Worm (Caenorhabditis elegans) whole organism, midembryonic: ENCODE results near the gene F14H3.4.

Source experiments
- T22C8.4 ChIP-seq: fragments of 200-800 bp; sonication (Bioruptor generic); IDR thresholded peaks from 2 replicates; pipeline ENCODE4 v1.3.6; 2022; ENCODE audit warnings: missing genetic modification characterization, missing compliant biosample characterization
- cog-1 ChIP-seq: sonication (generic microtip); optimal IDR thresholded peaks from 2 replicates; lab custom pipeline; 2016; ENCODE audit warnings: missing genetic modification characterization, missing compliant biosample characterization
- flt-1 ChIP-seq: fragments of 200-800 bp; sonication (Bioruptor generic); IDR thresholded peaks from 2 replicates; pipeline ENCODE4 v1.3.6; 2022; ENCODE audit warnings: missing genetic modification characterization, missing compliant biosample characterization
- klf-2 ChIP-seq: fragments of 200-800 bp; sonication (Bioruptor generic); conservative IDR thresholded peaks from 2 replicates; pipeline ENCODE4 v1.3.6; 2022; ENCODE audit warnings: missing genetic modification reagents, missing genetic modification characterization, missing compliant biosample characterization
- med-1 ChIP-seq: sonication (generic microtip); optimal IDR thresholded peaks from 2 replicates; lab custom pipeline; 2017; ENCODE audit warnings: missing genetic modification characterization, mild to moderate bottlenecking, missing compliant biosample characterization, antibody characterized with exemption, missing genetic modification reagents; ENCODE audit not compliant: insufficient read depth
- ref-1 ChIP-seq: fragments of 200-800 bp; sonication (Bioruptor generic); conservative IDR thresholded peaks from 2 replicates; pipeline ENCODE4 v1.3.6; 2022; ENCODE audit warnings: missing genetic modification reagents, missing genetic modification characterization, missing compliant biosample characterization
- tab-1 ChIP-seq: fragments of 200-800 bp; sonication (Bioruptor generic); IDR thresholded peaks from 2 replicates; pipeline ENCODE4 v1.3.6; 2022; ENCODE audit warnings: missing genetic modification characterization, missing compliant biosample characterization
- ztf-23 ChIP-seq: fragments of 200-800 bp; sonication (Bioruptor generic); IDR thresholded peaks from 2 replicates; pipeline ENCODE4 v1.3.6; 2022; ENCODE audit warnings: missing genetic modification reagents, missing genetic modification characterization, missing compliant biosample characterization
- ztf-29 ChIP-seq: fragments of 200-800 bp; sonication (Bioruptor generic); IDR thresholded peaks from 2 replicates; pipeline ENCODE4 v1.3.6; 2022; ENCODE audit warnings: missing genetic modification reagents, missing genetic modification characterization, missing compliant biosample characterization

Gene F14H3.4

DNA sequence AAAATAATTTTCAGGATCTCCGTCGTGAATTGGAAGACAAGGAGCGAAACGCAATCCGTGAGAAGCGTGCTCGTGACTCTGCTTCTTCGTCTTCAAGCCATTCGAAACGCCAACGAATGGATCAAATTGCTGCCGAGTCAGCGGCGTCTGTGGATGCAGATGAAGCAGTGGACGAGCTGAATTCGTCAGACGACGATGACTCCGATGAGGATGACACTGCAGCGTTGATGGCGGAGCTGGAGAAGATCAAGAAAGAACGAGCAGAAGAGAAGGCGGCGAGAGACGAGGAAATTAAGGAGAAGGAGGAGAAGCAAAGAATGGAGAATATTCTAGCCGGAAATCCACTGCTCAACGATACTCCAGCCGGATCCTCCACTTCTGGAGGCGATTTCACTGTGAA is 31.3 kb downstream of the F14H3.4 start:
- TF ChIP-seq ztf-23 (no peak), flt-1 (no peak), klf-2 (no peak), cog-1 (tag; lab: Kevin White, UChicago) (no peak), ref-1 (no peak), tab-1 (GFP tag; lab: Robert Waterston, UW) (no peak), med-1 (no peak), ztf-29 (GFP tag; lab: Robert Waterston, UW) (no peak), T22C8.4 (GFP tag; lab: Robert Waterston, UW) (no peak)

DNA sequence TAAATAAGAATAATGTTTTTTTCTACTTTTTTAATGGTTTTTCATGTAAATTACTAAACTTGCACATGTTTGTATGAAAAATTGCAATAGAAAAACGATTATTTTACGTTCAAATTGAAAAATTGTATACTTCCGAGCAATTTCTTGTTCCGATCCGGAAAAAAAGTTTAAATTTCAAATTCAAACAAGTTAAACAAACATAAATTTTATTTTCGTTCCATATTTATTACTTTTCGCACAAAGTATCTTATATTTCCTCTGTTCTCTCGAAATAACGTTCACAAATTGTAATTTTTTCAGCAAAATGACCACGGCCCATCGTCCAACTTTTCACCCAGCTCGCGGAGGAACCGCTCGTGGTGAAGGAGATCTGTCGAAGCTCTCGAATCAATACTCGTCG is 31.8 kb downstream of the F14H3.4 start, which contains the start of gene cwc-15:
TSS of gene cwc-15 (plus strand) at position 301 of the 400 bp plus-strand sequence.
- no peak for TF ChIP-seq klf-2
- TF ChIP-seq cog-1 (tag; lab: Kevin White, UChicago) = no peak
- no peak for TF ChIP-seq med-1
- TF ChIP-seq flt-1 = no peak
- TF ChIP-seq ref-1 = no peak
- no peak for TF ChIP-seq tab-1 (GFP tag; lab: Robert Waterston, UW)
- no peak for TF ChIP-seq ztf-23

DNA sequence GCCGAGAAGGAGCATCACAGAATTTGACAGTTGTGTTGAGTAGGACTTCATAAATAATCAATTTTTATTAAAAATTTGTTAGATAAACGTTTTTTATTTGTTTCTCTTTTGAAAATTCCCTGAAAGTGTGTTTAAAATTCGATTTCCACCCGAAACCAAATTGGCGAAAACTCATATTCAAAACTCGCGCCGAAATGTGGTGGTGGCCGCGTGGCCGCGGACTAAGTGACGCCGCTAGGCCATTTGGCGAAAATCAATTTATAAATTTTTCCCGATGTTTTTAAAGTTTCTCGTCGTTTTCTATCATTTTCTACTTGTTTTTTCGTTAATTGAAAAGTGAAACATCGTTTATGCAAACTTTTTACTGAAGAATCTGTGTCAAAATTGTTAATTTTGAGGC is 32.3 kb downstream of the F14H3.4 start:
- 0 out of 2 replicates have a peak, but pooled peaks have one; percentile 40 for TF ChIP-seq ztf-23
- peak; percentile 30 for TF ChIP-seq cog-1 (tag; lab: Kevin White, UChicago)
- TF ChIP-seq flt-1 = peak; percentile 61
- no peak for TF ChIP-seq ref-1

DNA sequence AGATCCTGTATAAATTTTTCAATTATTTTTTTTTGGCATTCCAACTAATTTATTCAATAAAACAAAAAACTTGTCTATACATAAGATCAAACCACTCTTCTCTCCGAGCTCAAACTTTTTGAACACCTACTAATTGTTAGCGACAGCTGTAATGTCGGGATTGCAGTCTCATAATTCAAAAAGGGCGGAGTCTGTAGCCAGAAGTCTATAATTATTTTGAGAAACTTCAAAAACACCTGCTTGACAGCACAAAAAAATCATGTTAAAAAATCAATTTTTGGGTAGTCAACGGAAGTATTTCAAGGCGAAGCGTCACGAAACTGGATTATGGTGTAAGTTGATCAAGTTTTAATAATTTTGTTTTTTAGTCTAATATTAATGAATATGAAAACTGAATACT is 34.8 kb downstream of the F14H3.4 start, which contains the start of gene srx-44:
TSS of gene srx-44 (plus strand) at position 301 of the 400 bp plus-strand sequence.
- no peak for TF ChIP-seq tab-1 (GFP tag; lab: Robert Waterston, UW)

DNA sequence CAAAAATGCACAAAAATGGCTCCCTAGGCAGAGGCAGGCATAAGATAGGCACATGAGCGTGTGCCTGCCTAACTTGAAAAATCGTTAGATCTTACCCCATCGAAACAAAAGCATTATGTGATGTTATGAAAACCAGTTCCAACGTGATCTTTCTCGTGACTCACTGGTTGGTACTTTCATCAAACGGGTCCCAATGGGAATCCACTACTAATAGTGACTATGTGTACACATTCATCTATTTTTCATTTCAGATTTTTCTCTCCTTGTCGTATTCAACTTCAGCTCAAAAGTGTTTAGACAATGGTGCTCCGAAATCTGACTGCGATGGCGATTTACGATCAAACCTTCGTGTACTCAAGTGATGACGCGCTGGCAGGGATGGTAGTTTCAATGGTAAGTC is 37.2 kb downstream of the F14H3.4 start, which contains the start of gene srx-43:
TSS of gene srx-43 (plus strand) at position 301 of the 400 bp plus-strand sequence.
- TF ChIP-seq tab-1 (GFP tag; lab: Robert Waterston, UW) (no peak), cog-1 (tag; lab: Kevin White, UChicago) (no peak), klf-2 (no peak), ztf-23 (no peak), T22C8.4 (GFP tag; lab: Robert Waterston, UW) (no peak), ref-1 (no peak), flt-1 (no peak), med-1 (no peak), ztf-29 (GFP tag; lab: Robert Waterston, UW) (no peak)

DNA sequence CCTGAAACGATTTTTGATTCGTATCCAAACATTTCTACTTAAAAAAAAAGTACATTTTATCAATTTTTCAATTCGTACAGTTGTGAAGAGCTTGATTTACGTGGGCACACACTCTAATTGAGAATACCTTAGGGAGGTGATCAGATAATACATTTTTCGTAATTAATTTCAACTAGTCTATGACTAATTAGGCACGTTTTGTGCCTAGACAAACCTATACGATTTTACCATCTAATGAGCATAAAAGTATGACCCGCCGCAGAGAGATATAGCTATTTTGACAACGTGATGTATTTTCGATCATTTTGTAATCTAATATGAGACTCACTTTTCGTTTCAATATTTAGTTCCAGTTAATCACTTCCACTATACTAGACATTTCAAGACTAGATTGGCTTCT is 37.9 kb downstream of the F14H3.4 start:
- no peak for TF ChIP-seq tab-1 (GFP tag; lab: Robert Waterston, UW)
- TF ChIP-seq ztf-23 = no peak
- TF ChIP-seq T22C8.4 (GFP tag; lab: Robert Waterston, UW) = no peak
- no peak for TF ChIP-seq flt-1
- TF ChIP-seq ref-1 = no peak
- no peak for TF ChIP-seq cog-1 (tag; lab: Kevin White, UChicago)
- no peak for TF ChIP-seq med-1
- TF ChIP-seq klf-2 = no peak

DNA sequence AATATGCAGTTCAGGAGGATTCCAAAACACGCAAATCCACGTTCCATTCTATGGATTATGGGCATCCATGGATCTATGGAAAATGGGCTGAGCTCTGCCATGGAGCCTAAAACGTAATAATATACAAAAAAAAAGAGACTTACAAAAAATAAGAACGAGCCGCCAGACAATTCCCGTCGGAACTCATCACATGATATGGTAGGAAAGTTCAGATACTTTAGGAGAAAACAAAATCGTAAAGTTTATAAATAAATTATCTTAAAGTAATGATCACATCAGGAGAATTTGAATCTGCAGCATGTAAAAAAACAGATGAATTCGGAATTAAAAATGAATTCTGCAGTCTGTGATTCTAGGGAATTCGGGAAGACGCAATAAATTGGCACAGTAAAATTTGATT is 39.2 kb downstream of the F14H3.4 start, which contains the start of gene str-232:
TSS of gene str-232 (minus strand) at position 101 of the 400 bp plus-strand sequence.
- TF ChIP-seq klf-2 (no peak), ztf-23 (no peak), cog-1 (tag; lab: Kevin White, UChicago) (no peak), tab-1 (GFP tag; lab: Robert Waterston, UW) (no peak), ref-1 (no peak), ztf-29 (GFP tag; lab: Robert Waterston, UW) (no peak), med-1 (no peak), flt-1 (no peak), T22C8.4 (GFP tag; lab: Robert Waterston, UW) (no peak)

DNA sequence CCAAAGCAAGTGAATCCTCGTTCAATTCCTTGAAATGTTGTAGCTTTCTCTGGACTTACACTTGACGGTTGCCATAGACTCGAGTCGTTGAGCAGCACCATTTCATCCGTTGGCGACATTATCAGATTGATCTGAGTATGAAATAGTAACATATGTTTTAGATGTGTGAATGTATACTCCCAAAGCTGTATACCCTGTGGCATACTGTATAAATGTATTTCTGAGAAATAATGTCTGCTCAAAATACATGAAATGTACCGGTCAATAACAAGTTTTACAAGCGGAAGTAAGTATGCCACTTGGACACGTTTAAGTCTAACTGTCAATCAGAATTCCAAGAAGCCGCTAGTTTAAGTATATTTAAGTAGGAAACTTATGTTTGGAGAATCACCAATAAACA is 45.3 kb downstream of the F14H3.4 start, which contains the start of gene str-233:
TSS of gene str-233 (minus strand) at position 101 of the 400 bp plus-strand sequence.
- no peak for TF ChIP-seq ref-1
- TF ChIP-seq klf-2 = no peak
- TF ChIP-seq med-1 = no peak
- no peak for TF ChIP-seq tab-1 (GFP tag; lab: Robert Waterston, UW)
- no peak for TF ChIP-seq cog-1 (tag; lab: Kevin White, UChicago)
- no peak for TF ChIP-seq flt-1
- TF ChIP-seq ztf-29 (GFP tag; lab: Robert Waterston, UW) = no peak
- TF ChIP-seq T22C8.4 (GFP tag; lab: Robert Waterston, UW) = no peak
- no peak for TF ChIP-seq ztf-23

DNA sequence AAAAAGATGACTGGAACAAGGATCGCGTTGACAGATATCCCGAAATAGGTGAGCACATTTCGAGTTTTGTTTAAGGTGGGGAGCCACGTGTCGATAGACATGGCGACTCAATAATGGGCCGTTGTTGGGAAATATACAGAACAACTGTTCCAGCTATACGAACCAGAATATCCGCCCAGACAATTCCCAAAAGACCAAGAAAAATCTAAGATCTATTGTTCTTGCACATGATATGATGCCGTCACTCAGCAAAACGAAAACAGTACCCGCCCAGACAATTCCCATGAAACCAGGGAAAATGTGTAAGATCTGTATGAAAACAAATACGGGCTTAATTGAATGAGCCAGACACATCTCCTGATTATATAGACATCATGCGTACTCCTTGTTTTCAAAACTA is 47.4 kb downstream of the F14H3.4 start, which contains the start of gene str-231:
TSS of gene str-231 (minus strand) at position 101 of the 400 bp plus-strand sequence.
- no peak for TF ChIP-seq ztf-29 (GFP tag; lab: Robert Waterston, UW)
- TF ChIP-seq T22C8.4 (GFP tag; lab: Robert Waterston, UW) = no peak
- no peak for TF ChIP-seq cog-1 (tag; lab: Kevin White, UChicago)
- no peak for TF ChIP-seq tab-1 (GFP tag; lab: Robert Waterston, UW)
